Worm (Caenorhabditis elegans) whole organism, L2 larva: ENCODE data around the gene ZK546.2.

Experiments used
- alr-1 ChIP-seq: fragments of 150-350 bp; optimal IDR thresholded peaks from 2 replicates; lab custom pipeline; 2014; ENCODE audit warnings: missing biosample characterization, missing genetic modification characterization
- blmp-1 ChIP-seq: sonication (generic microtip); optimal IDR thresholded peaks from 2 replicates; lab custom pipeline; 2017; ENCODE audit warnings: missing genetic modification characterization, mild to moderate bottlenecking, missing compliant biosample characterization, antibody characterized with exemption, moderate library complexity; ENCODE audit not compliant: insufficient read depth
- elt-3 ChIP-seq: sonication (generic microtip); optimal IDR thresholded peaks from 2 replicates; lab custom pipeline; 2017; ENCODE audit warnings: missing biosample characterization, missing genetic modification characterization
- lin-13 ChIP-seq: fragments of 150-350 bp; optimal IDR thresholded peaks from 2 replicates; lab custom pipeline; 2014; ENCODE audit warnings: missing biosample characterization, missing genetic modification reagents, missing genetic modification characterization
- mdl-1 ChIP-seq, 2 experiments: fragments of 150-350 bp in 1 of 2; sonication (generic microtip) in 1 of 2; optimal IDR thresholded peaks; 2 replicates each; lab custom pipeline; 2017; ENCODE audit warnings: missing biosample characterization in 2 of 2, missing genetic modification characterization in 2 of 2
- nhr-12 ChIP-seq: fragments of 150-350 bp; optimal IDR thresholded peaks from 2 replicates; lab custom pipeline; 2014; ENCODE audit warnings: missing biosample characterization, missing genetic modification characterization
- nhr-77 ChIP-seq: fragments of 150-350 bp; optimal IDR thresholded peaks from 2 replicates; lab custom pipeline; 2014; ENCODE audit warnings: missing biosample characterization, missing genetic modification characterization
- snpc-4 ChIP-seq: fragments of 150-350 bp; optimal IDR thresholded peaks from 2 replicates; lab custom pipeline; 2014; ENCODE audit warnings: missing biosample characterization, missing genetic modification characterization
- unc-62 ChIP-seq: fragments of 150-350 bp; optimal IDR thresholded peaks from 2 replicates; lab custom pipeline; 2014; ENCODE audit warnings: missing biosample characterization, missing genetic modification reagents, missing genetic modification characterization
- ztf-4 ChIP-seq: fragments of 150-350 bp; optimal IDR thresholded peaks from 2 replicates; lab custom pipeline; 2014; ENCODE audit warnings: missing biosample characterization, missing genetic modification characterization

ce11 chrII:4915572-4915971, 30.3 kb upstream of the ZK546.2 start:
- TF ChIP-seq alr-1 (tag; lab: Kevin White, UChicago) (no peak), blmp-1 (tag; lab: Kevin White, UChicago) (no peak), snpc-4 (tag; lab: Kevin White, UChicago) (no peak), mdl-1 (tag; optimal IDR thresholded peaks at IDR 0.05; lab: Kevin White, UChicago) (no peak), unc-62 (no peak), nhr-12 (tag; lab: Kevin White, UChicago) (no peak), nhr-77 (tag; lab: Kevin White, UChicago) (no peak), ztf-4 (tag; lab: Kevin White, UChicago) (no peak), elt-3 (no peak), lin-13 (no peak)
